Fruit fly (Drosophila melanogaster) whole organism, embryonic: ENCODE measurements around the gene Hacd1.

Experiments used
- Abd-B ChIP-seq: fragments of 200-800 bp; sonication (Bioruptor generic); optimal IDR thresholded peaks from 2 replicates; lab custom pipeline; 2018; ENCODE audit warnings: missing biosample characterization, mild to moderate bottlenecking, missing genetic modification characterization, moderate library complexity
- Adf1 ChIP-seq: fragments of 200-800 bp; sonication (Bioruptor generic); IDR thresholded peaks from 2 replicates; pipeline ENCODE4 v1.3.6; 2022; ENCODE audit warnings: missing biosample characterization, missing genetic modification characterization
- Aef1 ChIP-seq: fragments of 200-800 bp; sonication (Bioruptor generic); IDR thresholded peaks from 3 replicates; pipeline ENCODE4 v1.3.6; 2022; ENCODE audit warnings: missing biosample characterization, missing genetic modification characterization
- CG11504 ChIP-seq: fragments of 200-800 bp; sonication (Bioruptor generic); optimal IDR thresholded peaks from 3 replicates; lab custom pipeline; 2019; ENCODE audit warnings: missing biosample characterization, mild to moderate bottlenecking, missing genetic modification characterization, moderate library complexity
- CG12236 ChIP-seq: fragments of 200-800 bp; sonication (Bioruptor generic); optimal IDR thresholded peaks from 2 replicates; lab custom pipeline; 2016; ENCODE audit warnings: missing biosample characterization, missing genetic modification characterization
- CG13424 ChIP-seq: fragments of 200-800 bp; sonication (Bioruptor generic); optimal IDR thresholded peaks from 2 replicates; lab custom pipeline; 2019; ENCODE audit warnings: missing biosample characterization, mild to moderate bottlenecking, missing genetic modification characterization, moderate library complexity
- CG14050 ChIP-seq: fragments of 200-800 bp; sonication (Bioruptor generic); IDR thresholded peaks from 3 replicates; pipeline ENCODE4 v1.3.6; 2022; ENCODE audit warnings: missing biosample characterization, missing genetic modification characterization
- CG14710 ChIP-seq: fragments of 200-800 bp; sonication (Bioruptor generic); optimal IDR thresholded peaks from 3 replicates; lab custom pipeline; 2019; ENCODE audit warnings: missing biosample characterization, mild to moderate bottlenecking, missing genetic modification characterization, moderate library complexity
- CG15269 ChIP-seq: fragments of 200-800 bp; sonication (Bioruptor generic); optimal IDR thresholded peaks from 2 replicates; lab custom pipeline; 2018; ENCODE audit warnings: missing biosample characterization, mild to moderate bottlenecking, missing genetic modification characterization, moderate library complexity
- CG1603 ChIP-seq: fragments of 200-800 bp; sonication (Bioruptor generic); optimal IDR thresholded peaks from 2 replicates; lab custom pipeline; 2019; ENCODE audit warnings: missing biosample characterization, mild to moderate bottlenecking, missing genetic modification characterization, moderate library complexity
- CG17802 ChIP-seq: fragments of 200-800 bp; sonication (Bioruptor generic); optimal IDR thresholded peaks from 2 replicates; lab custom pipeline; 2018; ENCODE audit warnings: missing biosample characterization, mild to moderate bottlenecking, missing genetic modification characterization, moderate library complexity
- CG17912 ChIP-seq: fragments of 200-800 bp; sonication (Bioruptor generic); optimal IDR thresholded peaks from 2 replicates; lab custom pipeline; 2018; ENCODE audit warnings: missing biosample characterization, mild to moderate bottlenecking, missing genetic modification characterization
- CG18764 ChIP-seq: fragments of 200-800 bp; sonication (Bioruptor generic); optimal IDR thresholded peaks from 3 replicates; lab custom pipeline; 2016; ENCODE audit warnings: missing biosample characterization, missing genetic modification characterization
- CG2120 ChIP-seq: fragments of 200-800 bp; sonication (Bioruptor generic); optimal IDR thresholded peaks from 3 replicates; lab custom pipeline; 2016; ENCODE audit warnings: missing biosample characterization, missing genetic modification characterization
- CG30403 ChIP-seq: fragments of 200-800 bp; sonication (Bioruptor generic); optimal IDR thresholded peaks from 3 replicates; lab custom pipeline; 2016; ENCODE audit warnings: missing biosample characterization, missing genetic modification characterization
- CG33213 ChIP-seq: fragments of 200-800 bp; sonication (Bioruptor generic); optimal IDR thresholded peaks from 3 replicates; lab custom pipeline; 2016; ENCODE audit warnings: missing biosample characterization, missing genetic modification characterization
- CG3726 ChIP-seq: fragments of 200-800 bp; sonication (Bioruptor generic); IDR thresholded peaks from 3 replicates; pipeline ENCODE4, ENCODE4 v1.3.6; 2022; ENCODE audit warnings: missing biosample characterization, missing genetic modification characterization
- CG4328 ChIP-seq: fragments of 200-800 bp; sonication (Bioruptor generic); optimal IDR thresholded peaks from 3 replicates; lab custom pipeline; 2017; ENCODE audit warnings: missing biosample characterization, missing genetic modification reagents, missing genetic modification characterization
- CG6272 ChIP-seq: fragments of 200-800 bp; sonication (Bioruptor generic); IDR thresholded peaks from 2 replicates; pipeline ENCODE4 v1.3.6; 2022; ENCODE audit warnings: missing biosample characterization, missing genetic modification characterization
- CG6654 ChIP-seq: fragments of 200-800 bp; sonication (Bioruptor generic); optimal IDR thresholded peaks from 2 replicates; lab custom pipeline; 2017; ENCODE audit warnings: missing biosample characterization, mild to moderate bottlenecking, missing genetic modification characterization
- CG6791 ChIP-seq: fragments of 200-800 bp; sonication (Bioruptor generic); IDR thresholded peaks from 3 replicates; pipeline ENCODE4 v1.3.6; 2022; ENCODE audit warnings: missing biosample characterization, missing genetic modification characterization; ENCODE audit not compliant: partially characterized antibody
- CG7963 ChIP-seq: fragments of 200-800 bp; sonication (Bioruptor generic); IDR thresholded peaks from 3 replicates; pipeline ENCODE4 v1.3.6; 2022; ENCODE audit warnings: missing biosample characterization, missing genetic modification characterization; ENCODE audit not compliant: partially characterized antibody
- CG9727 ChIP-seq: fragments of 200-800 bp; sonication (Bioruptor generic); optimal IDR thresholded peaks from 3 replicates; lab custom pipeline; 2017; ENCODE audit warnings: missing biosample characterization, mild to moderate bottlenecking, missing genetic modification characterization
- Camta ChIP-seq: fragments of 200-800 bp; sonication (Bioruptor generic); optimal IDR thresholded peaks from 2 replicates; lab custom pipeline; 2016; ENCODE audit warnings: missing biosample characterization, missing genetic modification characterization
- Eip74EF ChIP-seq, 2 experiments: fragments of 200-800 bp in 1 of 2; fragments of >200 bp in 1 of 2; sonication (Bioruptor generic) in 1 of 2; optimal IDR thresholded peaks; 2 replicates each; lab custom pipeline; 2017 to 2019; ENCODE audit warnings: missing biosample characterization in 2 of 2, missing genetic modification characterization in 2 of 2, mild to moderate bottlenecking in 1 of 2, moderate library complexity in 1 of 2
- HLHmδ ChIP-seq: fragments of 200-800 bp; sonication (Bioruptor generic); optimal IDR thresholded peaks from 2 replicates; lab custom pipeline; 2018; ENCODE audit warnings: missing biosample characterization, mild to moderate bottlenecking, missing genetic modification characterization, moderate library complexity
- MBD-R2 ChIP-seq: fragments of 200-800 bp; sonication (Bioruptor generic); IDR thresholded peaks from 2 replicates; pipeline ENCODE4 v1.3.6; 2022; ENCODE audit warnings: missing biosample characterization, missing genetic modification characterization
- Nf-YB ChIP-seq: fragments of 200-800 bp; sonication (Bioruptor generic); optimal IDR thresholded peaks from 3 replicates; lab custom pipeline; 2019; ENCODE audit warnings: missing biosample characterization, mild to moderate bottlenecking, missing genetic modification characterization, moderate library complexity
- Optix ChIP-seq: fragments of 200-800 bp; sonication (Bioruptor generic); IDR thresholded peaks from 3 replicates; pipeline ENCODE4 v1.3.6; 2022; ENCODE audit warnings: missing biosample characterization, missing genetic modification characterization
- Sin3A ChIP-seq: fragments of >200 bp; optimal IDR thresholded peaks from 2 replicates; lab custom pipeline; 2018
- Sry-β ChIP-seq: fragments of 200-800 bp; sonication (Bioruptor generic); optimal IDR thresholded peaks from 2 replicates; lab custom pipeline; 2018; ENCODE audit warnings: missing biosample characterization, mild to moderate bottlenecking, missing genetic modification characterization, moderate library complexity
- YL-1 ChIP-seq: fragments of 200-800 bp; sonication (Bioruptor generic); optimal IDR thresholded peaks from 3 replicates; lab custom pipeline; 2017; ENCODE audit warnings: missing biosample characterization, mild to moderate bottlenecking, missing genetic modification characterization
- cg ChIP-seq: fragments of 200-800 bp; sonication (Bioruptor generic); optimal IDR thresholded peaks from 3 replicates; lab custom pipeline; 2019; ENCODE audit warnings: missing biosample characterization, mild to moderate bottlenecking, missing genetic modification characterization, moderate library complexity
- ci ChIP-seq: fragments of 200-800 bp; sonication (Bioruptor generic); IDR thresholded peaks from 3 replicates; pipeline ENCODE4 v1.3.6; 2022; ENCODE audit warnings: missing biosample characterization, missing genetic modification characterization
- dm ChIP-seq: fragments of 200-800 bp; sonication (Bioruptor generic); optimal IDR thresholded peaks from 3 replicates; lab custom pipeline; 2016; ENCODE audit warnings: missing biosample characterization, missing genetic modification characterization
- ewg ChIP-seq: fragments of 200-800 bp; sonication (Bioruptor generic); optimal IDR thresholded peaks from 3 replicates; lab custom pipeline; 2017; ENCODE audit warnings: mild to moderate bottlenecking, missing biosample characterization, missing genetic modification reagents, missing genetic modification characterization
- exex ChIP-seq: fragments of 200-800 bp; sonication (Bioruptor generic); optimal IDR thresholded peaks from 4 replicates; lab custom pipeline; 2018; ENCODE audit warnings: missing biosample characterization, mild to moderate bottlenecking, missing genetic modification characterization, moderate library complexity
- fd96Cb ChIP-seq: fragments of 200-800 bp; sonication (Bioruptor generic); optimal IDR thresholded peaks from 2 replicates; lab custom pipeline; 2018; ENCODE audit warnings: missing biosample characterization, mild to moderate bottlenecking, missing genetic modification characterization, moderate library complexity
- fru ChIP-seq: fragments of >200 bp; optimal IDR thresholded peaks from 2 replicates; lab custom pipeline; 2017
- gro ChIP-seq: fragments of 200-800 bp; sonication (Bioruptor generic); optimal IDR thresholded peaks from 2 replicates; lab custom pipeline; 2016; ENCODE audit warnings: missing biosample characterization, missing genetic modification characterization
- kay ChIP-seq: fragments of 200-800 bp; sonication (Bioruptor generic); optimal IDR thresholded peaks from 2 replicates; lab custom pipeline; 2016; ENCODE audit warnings: missing biosample characterization, missing genetic modification characterization
- lmd ChIP-seq: fragments of 200-800 bp; sonication (Bioruptor generic); IDR thresholded peaks from 2 replicates; pipeline ENCODE4 v1.3.6; 2022; ENCODE audit warnings: missing biosample characterization, missing genetic modification characterization
- mld ChIP-seq: fragments of 200-800 bp; sonication (Bioruptor generic); IDR thresholded peaks from 3 replicates; pipeline ENCODE4 v1.3.6; 2022; ENCODE audit warnings: missing biosample characterization, missing genetic modification characterization; ENCODE audit not compliant: partially characterized antibody
- nerfin-2 ChIP-seq: fragments of 200-800 bp; sonication (Bioruptor generic); IDR thresholded peaks from 2 replicates; pipeline ENCODE4 v1.3.6; 2022; ENCODE audit warnings: missing biosample characterization, missing genetic modification characterization; ENCODE audit not compliant: partially characterized antibody
- peb ChIP-seq: fragments of 200-800 bp; sonication (Bioruptor generic); IDR thresholded peaks from 2 replicates; pipeline ENCODE4 v1.3.6; 2022; ENCODE audit warnings: missing biosample characterization, missing genetic modification characterization
- row ChIP-seq: fragments of 200-800 bp; sonication (Bioruptor generic); IDR thresholded peaks from 3 replicates; pipeline ENCODE4 v1.3.6; 2022; ENCODE audit warnings: missing biosample characterization, missing genetic modification characterization
- sqz ChIP-seq: fragments of 200-800 bp; sonication (Bioruptor generic); optimal IDR thresholded peaks from 3 replicates; lab custom pipeline; 2018; ENCODE audit warnings: missing biosample characterization, mild to moderate bottlenecking, missing genetic modification characterization
- sug ChIP-seq: fragments of 200-800 bp; optimal IDR thresholded peaks from 2 replicates; lab custom pipeline; 2019; ENCODE audit warnings: missing biosample characterization, mild to moderate bottlenecking, missing genetic modification characterization, moderate library complexity

Gene Hacd1

DNA sequence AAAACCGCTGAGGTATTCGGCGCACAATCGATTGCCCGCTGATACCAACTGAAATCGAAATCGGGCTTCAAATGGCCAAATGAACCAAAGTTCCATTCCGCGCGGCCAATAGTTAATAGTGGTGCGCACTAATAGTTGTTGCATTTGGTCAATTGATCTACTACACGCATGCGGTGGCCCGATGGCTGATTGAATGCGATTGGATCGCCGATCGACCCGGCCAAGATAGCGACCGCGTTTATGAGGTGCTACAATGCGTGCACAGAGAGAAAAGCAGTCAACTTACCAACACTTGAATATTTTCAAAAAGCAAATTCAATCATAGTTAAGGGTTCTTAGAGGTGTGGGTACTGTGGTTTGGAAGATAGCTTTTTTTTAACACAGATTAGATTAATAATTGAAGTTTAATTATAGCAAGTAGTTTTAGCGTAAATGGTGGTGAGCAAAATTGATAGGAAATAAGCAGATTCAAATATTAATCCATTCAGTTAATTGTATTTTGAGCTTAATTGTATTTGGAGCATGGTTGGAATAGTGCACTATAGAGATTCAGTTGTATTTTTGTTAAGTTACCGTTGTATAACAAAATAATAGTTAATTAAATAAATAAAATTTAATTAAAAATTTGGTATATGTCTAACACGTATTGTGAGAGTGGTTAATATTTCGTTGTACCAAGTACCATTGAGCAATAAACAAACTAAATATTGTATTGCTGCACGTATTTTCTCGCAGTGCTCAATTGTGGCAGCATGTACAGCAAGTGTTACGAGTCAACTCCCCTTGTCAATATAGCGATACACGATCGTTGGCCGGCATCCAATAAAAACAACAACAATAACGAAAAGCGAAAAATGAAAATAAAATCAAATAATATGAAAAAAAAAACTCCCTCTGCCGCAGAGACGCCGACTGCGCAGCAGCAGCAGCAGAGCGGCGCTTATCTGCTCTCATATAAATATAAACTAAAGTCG is 24.7 kb upstream of the Hacd1 start (continued):
- TF ChIP-seq Optix (GFP tag; lab: Robert Waterston, UW): peak; percentile 32; the same call in 1 of the 3 replicates
- peak; percentile 33 for TF ChIP-seq CG2120 (GFP tag; lab: Kevin White, UChicago)
- TF ChIP-seq CG18764 (GFP tag; lab: Kevin White, UChicago): no peak
- peak; percentile 67 for TF ChIP-seq CG13424
- no peak for TF ChIP-seq gro (GFP tag; lab: Kevin White, UChicago)
- peak; percentile 69; the same call in 2 of the 3 replicates for TF ChIP-seq row (GFP tag; lab: Robert Waterston, UW)
- peak; percentile 77 for TF ChIP-seq CG9727 (GFP tag; lab: Kevin White, UChicago)
- TF ChIP-seq cg (GFP tag; lab: Kevin White, UChicago): no peak
- peak; percentile 0 for TF ChIP-seq CG17802
- peak; percentile 72 for TF ChIP-seq CG11504 (tag; lab: Kevin White, UChicago)
- no peak for TF ChIP-seq CG33213
- TF ChIP-seq sqz (GFP tag; lab: Kevin White, UChicago): peak; percentile 61
- no peak for TF ChIP-seq Sin3A (lab: Kevin White, UChicago)
- TF ChIP-seq Nf-YB (GFP tag; lab: Kevin White, UChicago): peak; percentile 44
- TF ChIP-seq ci (GFP tag; lab: Robert Waterston, UW): peak; percentile 44; the same call in 1 of the 3 replicates
- TF ChIP-seq fru (lab: Kevin White, UChicago): no peak
- peak; percentile 8 for TF ChIP-seq Sry-β
- no peak for TF ChIP-seq CG17912 (GFP tag; lab: Kevin White, UChicago)
- TF ChIP-seq CG15269 (tag; lab: Kevin White, UChicago): peak; percentile 70
- TF ChIP-seq CG1603 (tag; lab: Kevin White, UChicago): peak; percentile 74
- TF ChIP-seq Aef1 (GFP tag; lab: Robert Waterston, UW): peak; percentile 61
- peak; percentile 11 for TF ChIP-seq sug (tag; lab: Kevin White, UChicago)
- TF ChIP-seq dm (GFP tag; lab: Kevin White, UChicago): peak; percentile 35
- no peak for TF ChIP-seq Eip74EF (GFP tag; optimal IDR thresholded peaks at IDR 0.05; lab: Kevin White, UChicago)
- no peak for TF ChIP-seq Camta
- TF ChIP-seq Adf1 (GFP tag; lab: Robert Waterston, UW): peak; percentile 97
- TF ChIP-seq HLHmδ: no peak
- TF ChIP-seq MBD-R2 (GFP tag; lab: Robert Waterston, UW): no peak; the same call in 1 of the 2 replicates
- TF ChIP-seq CG7963: no peak
- TF ChIP-seq kay (GFP tag; lab: Kevin White, UChicago): no peak
- TF ChIP-seq CG12236 (GFP tag; lab: Kevin White, UChicago): no peak
- peak; percentile 9; the same call in 1 of the 3 replicates for TF ChIP-seq CG6791 (GFP tag; lab: Robert Waterston, UW)
- peak; percentile 29 for TF ChIP-seq Abd-B (GFP tag; lab: Kevin White, UChicago)
- no peak for TF ChIP-seq nerfin-2
- no peak for TF ChIP-seq mld
- peak; percentile 75 for TF ChIP-seq CG30403 (GFP tag; lab: Kevin White, UChicago)
- TF ChIP-seq fd96Cb: peak; percentile 57
- no peak for TF ChIP-seq YL-1
- peak; percentile 67 for TF ChIP-seq CG14710 (tag; lab: Kevin White, UChicago)
- TF ChIP-seq CG6272 (GFP tag; lab: Robert Waterston, UW): peak; percentile 24; the same call in 1 of the 2 replicates
- peak; percentile 34 for TF ChIP-seq CG6654 (GFP tag; lab: Kevin White, UChicago)
- peak; percentile 44 for TF ChIP-seq ewg
- TF ChIP-seq exex (tag; lab: Kevin White, UChicago): peak; percentile 52
- TF ChIP-seq CG3726: 0 out of 3 replicates have a peak, but pooled peaks have one; percentile 47
- no peak for TF ChIP-seq peb (GFP tag; lab: Robert Waterston, UW)
- TF ChIP-seq CG4328 (GFP tag; lab: Kevin White, UChicago): peak; percentile 34
- peak; percentile 9; the same call in 1 of the 3 replicates for TF ChIP-seq CG14050 (GFP tag; lab: Robert Waterston, UW)
- peak; percentile 62 for TF ChIP-seq lmd (GFP tag; lab: Robert Waterston, UW)
